Fruit fly (Drosophila melanogaster) S2 (cell line): ENCODE data around the gene CG13299.

Experiments used
- CG8478 ChIP-seq: fragments of >200 bp; optimal IDR thresholded peaks from 2 replicates; lab custom pipeline; 2018
- CTCF ChIP-seq, 2 experiments: fragments of >200 bp; optimal IDR thresholded peaks; 2 replicates each; lab custom pipeline; 2018

DNA sequence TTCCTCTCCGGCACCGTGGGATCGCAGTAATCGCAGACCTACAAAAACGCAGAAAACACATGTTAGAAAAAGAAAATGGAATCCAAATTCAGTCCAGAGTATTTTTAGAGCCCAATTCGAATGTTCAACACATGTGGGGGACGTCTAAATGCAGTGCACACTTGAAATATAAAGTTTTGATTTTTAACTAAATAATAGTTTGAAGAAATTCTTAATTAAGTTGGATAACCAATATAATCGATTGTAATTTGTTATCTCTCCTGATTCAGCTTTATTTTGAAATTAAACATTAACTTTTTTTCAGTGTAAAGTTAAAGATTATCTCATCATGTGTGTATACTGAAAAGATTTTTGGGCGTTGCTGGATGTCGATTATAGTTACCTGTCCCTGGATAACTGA, 14.9 kb downstream of the CG13299 start:
- no peak for TF ChIP-seq CG8478 (lab: Kevin White, UChicago)
- TF ChIP-seq CTCF (optimal IDR thresholded peaks at IDR 0.05; lab: Kevin White, UChicago): no peak
